Worm (Caenorhabditis elegans) whole organism, L2 larva: ENCODE results near the gene dph-3.

Experiments
- C34F6.9 ChIP-seq: fragments of 150-350 bp; optimal IDR thresholded peaks from 2 replicates; lab custom pipeline; 2014; ENCODE audit warnings: missing biosample characterization, missing genetic modification characterization
- F13H6.1 ChIP-seq: sonication (generic microtip); optimal IDR thresholded peaks from 2 replicates; lab custom pipeline; 2016; ENCODE audit warnings: missing genetic modification characterization, missing compliant biosample characterization
- R02D3.7 ChIP-seq: fragments of 150-350 bp; optimal IDR thresholded peaks from 2 replicates; lab custom pipeline; 2014; ENCODE audit warnings: missing biosample characterization, missing genetic modification characterization
- Y55F3AM.14 ChIP-seq: fragments of 200-800 bp; sonication (Bioruptor generic); optimal IDR thresholded peaks from 2 replicates; lab custom pipeline; 2018; ENCODE audit warnings: mild to moderate bottlenecking, missing genetic modification characterization, missing compliant biosample characterization
- ZK546.5 ChIP-seq: sonication (generic microtip); optimal IDR thresholded peaks from 2 replicates; lab custom pipeline; 2017; ENCODE audit warnings: missing biosample characterization, missing genetic modification characterization
- alr-1 ChIP-seq: fragments of 150-350 bp; optimal IDR thresholded peaks from 2 replicates; lab custom pipeline; 2014; ENCODE audit warnings: missing biosample characterization, missing genetic modification characterization
- aly-2 ChIP-seq: fragments of 150-350 bp; optimal IDR thresholded peaks from 2 replicates; lab custom pipeline; 2014; ENCODE audit warnings: missing biosample characterization, missing genetic modification characterization
- blmp-1 ChIP-seq: sonication (generic microtip); optimal IDR thresholded peaks from 2 replicates; lab custom pipeline; 2017; ENCODE audit warnings: missing genetic modification characterization, mild to moderate bottlenecking, missing compliant biosample characterization, antibody characterized with exemption, moderate library complexity; ENCODE audit not compliant: insufficient read depth
- ceh-16 ChIP-seq: fragments of 150-350 bp; optimal IDR thresholded peaks from 2 replicates; lab custom pipeline; 2014; ENCODE audit warnings: missing biosample characterization, missing genetic modification characterization
- crh-2 ChIP-seq: sonication (generic microtip); optimal IDR thresholded peaks from 2 replicates; lab custom pipeline; 2017; ENCODE audit warnings: missing biosample characterization, missing genetic modification characterization
- dmd-4 ChIP-seq: sonication (generic microtip); optimal IDR thresholded peaks from 2 replicates; lab custom pipeline; 2017; ENCODE audit warnings: missing biosample characterization, missing genetic modification characterization
- egl-27 ChIP-seq: sonication (generic microtip); optimal IDR thresholded peaks from 3 replicates; lab custom pipeline; 2017; ENCODE audit warnings: missing biosample characterization, missing genetic modification reagents, missing genetic modification characterization
- elt-1 ChIP-seq: fragments of 150-350 bp; optimal IDR thresholded peaks from 2 replicates; lab custom pipeline; 2014; ENCODE audit warnings: missing biosample characterization, missing genetic modification characterization
- fos-1 ChIP-seq: fragments of 150-350 bp; optimal IDR thresholded peaks from 2 replicates; lab custom pipeline; 2014; ENCODE audit warnings: missing biosample characterization, missing genetic modification characterization
- lin-11 ChIP-seq: fragments of 150-350 bp; sonication (generic microtip); optimal IDR thresholded peaks from 2 replicates; lab custom pipeline; 2014; ENCODE audit warnings: missing biosample characterization, missing genetic modification characterization, inconsistent platforms, mixed read lengths
- lin-39 ChIP-seq: fragments of 150-350 bp; optimal IDR thresholded peaks from 2 replicates; lab custom pipeline; 2014; ENCODE audit warnings: missing biosample characterization, missing genetic modification reagents, missing genetic modification characterization
- lsy-2 ChIP-seq, 2 experiments: fragments of 150-350 bp in 1 of 2; sonication (generic microtip) in 1 of 2; optimal IDR thresholded peaks; 2 replicates each; lab custom pipeline; 2014 to 2017; ENCODE audit warnings: missing biosample characterization in 2 of 2, missing genetic modification characterization in 2 of 2
- mab-5 ChIP-seq: fragments of 150-350 bp; optimal IDR thresholded peaks from 2 replicates; lab custom pipeline; 2014; ENCODE audit warnings: missing biosample characterization, missing genetic modification characterization
- mbf-1 ChIP-seq: sonication (generic microtip); optimal IDR thresholded peaks from 2 replicates; lab custom pipeline; 2017; ENCODE audit warnings: missing biosample characterization, missing genetic modification characterization
- mdl-1 ChIP-seq, 2 experiments: fragments of 150-350 bp in 1 of 2; sonication (generic microtip) in 1 of 2; optimal IDR thresholded peaks; 2 replicates each; lab custom pipeline; 2017; ENCODE audit warnings: missing biosample characterization in 2 of 2, missing genetic modification characterization in 2 of 2
- nhr-12 ChIP-seq: fragments of 150-350 bp; optimal IDR thresholded peaks from 2 replicates; lab custom pipeline; 2014; ENCODE audit warnings: missing biosample characterization, missing genetic modification characterization
- nhr-129 ChIP-seq: fragments of 150-350 bp; optimal IDR thresholded peaks from 2 replicates; lab custom pipeline; 2014; ENCODE audit warnings: missing biosample characterization, missing genetic modification characterization
- nhr-21 ChIP-seq: fragments of 150-350 bp; optimal IDR thresholded peaks from 2 replicates; lab custom pipeline; 2014; ENCODE audit warnings: missing biosample characterization, missing genetic modification characterization
- nhr-25 ChIP-seq: fragments of 150-350 bp; sonication (generic microtip); optimal IDR thresholded peaks from 3 replicates; lab custom pipeline; 2014; ENCODE audit warnings: missing biosample characterization, missing genetic modification characterization
- nhr-77 ChIP-seq: fragments of 150-350 bp; optimal IDR thresholded peaks from 2 replicates; lab custom pipeline; 2014; ENCODE audit warnings: missing biosample characterization, missing genetic modification characterization
- sem-4 ChIP-seq: fragments of 150-350 bp; optimal IDR thresholded peaks from 2 replicates; lab custom pipeline; 2014; ENCODE audit warnings: missing biosample characterization, missing genetic modification reagents, missing genetic modification characterization
- sma-3 ChIP-seq: sonication (generic microtip); optimal IDR thresholded peaks from 2 replicates; lab custom pipeline; 2016; ENCODE audit warnings: missing genetic modification reagents, missing genetic modification characterization, missing compliant biosample characterization
- sma-9 ChIP-seq, 2 experiments: fragments of 150-350 bp in 1 of 2; sonication (generic microtip) in 1 of 2; optimal IDR thresholded peaks; 2 replicates each; lab custom pipeline; 2014 to 2016; ENCODE audit warnings: missing genetic modification characterization in 2 of 2, mild to moderate bottlenecking in 1 of 2, missing biosample characterization in 1 of 2, missing compliant biosample characterization in 1 of 2, missing genetic modification reagents in 1 of 2, moderate library complexity in 1 of 2
- unc-55 ChIP-seq: fragments of 150-350 bp; sonication (generic microtip); optimal IDR thresholded peaks from 3 replicates; lab custom pipeline; 2014; ENCODE audit warnings: missing biosample characterization, missing genetic modification reagents, missing genetic modification characterization
- unc-62 ChIP-seq: fragments of 150-350 bp; optimal IDR thresholded peaks from 2 replicates; lab custom pipeline; 2014; ENCODE audit warnings: missing biosample characterization, missing genetic modification reagents, missing genetic modification characterization
- zag-1 ChIP-seq: fragments of 150-350 bp; optimal IDR thresholded peaks from 2 replicates; lab custom pipeline; 2014; ENCODE audit warnings: missing biosample characterization, missing genetic modification characterization
- ztf-11 ChIP-seq: sonication (generic microtip); optimal IDR thresholded peaks from 2 replicates; lab custom pipeline; 2017; ENCODE audit warnings: missing biosample characterization, missing genetic modification characterization

The dph-3 gene

ce11 chrIV:9718396-9718795, 11.4 kb downstream of the dph-3 start (continued):
- TF ChIP-seq mab-5 (tag; lab: Kevin White, UChicago), result peak; percentile 5
- peak; percentile 67 for TF ChIP-seq unc-55 (GFP tag; lab: Kevin White, UChicago)
- TF ChIP-seq ztf-11 (tag; lab: Kevin White, UChicago), result no peak
- peak; percentile 92 for TF ChIP-seq sma-9 (GFP tag; optimal IDR thresholded peaks at IDR 0.05; lab: Kevin White, UChicago)
- no peak for TF ChIP-seq sma-9 (tag; optimal IDR thresholded peaks at IDR 0.05; lab: Kevin White, UChicago)
- TF ChIP-seq fos-1 (tag; lab: Kevin White, UChicago), result peak; percentile 92
- TF ChIP-seq sma-3, result peak; percentile 67
- TF ChIP-seq C34F6.9 (tag; lab: Kevin White, UChicago), result peak; percentile 83
- TF ChIP-seq R02D3.7 (tag; lab: Kevin White, UChicago), result no peak
- TF ChIP-seq blmp-1 (tag; lab: Kevin White, UChicago), result peak; percentile 49

ce11 chrIV:9723185-9723584, 16.2 kb downstream of the dph-3 start:
- TF ChIP-seq ZK546.5 (tag; lab: Kevin White, UChicago), result no peak
- no peak for TF ChIP-seq alr-1
- no peak for TF ChIP-seq R02D3.7 (tag; lab: Kevin White, UChicago)
- TF ChIP-seq nhr-77 (tag; lab: Kevin White, UChicago), result no peak
- no peak for TF ChIP-seq C34F6.9 (tag; lab: Kevin White, UChicago)
- peak; percentile 64 for TF ChIP-seq sma-9 (GFP tag; optimal IDR thresholded peaks at IDR 0.05; lab: Kevin White, UChicago)
- no peak for TF ChIP-seq sma-9 (tag; optimal IDR thresholded peaks at IDR 0.05; lab: Kevin White, UChicago)
- no peak for TF ChIP-seq nhr-12 (tag; lab: Kevin White, UChicago)
- TF ChIP-seq nhr-129 (tag; lab: Kevin White, UChicago), result no peak
- TF ChIP-seq nhr-21 (tag; lab: Kevin White, UChicago), result no peak
- TF ChIP-seq lsy-2 (tag; optimal IDR thresholded peaks at IDR 0.05; lab: Kevin White, UChicago), result no peak
- peak; percentile 41 for TF ChIP-seq nhr-25
- TF ChIP-seq fos-1 (tag; lab: Kevin White, UChicago), result no peak
- TF ChIP-seq lin-39, result no peak
- no peak for TF ChIP-seq aly-2
- TF ChIP-seq unc-55 (GFP tag; lab: Kevin White, UChicago), result no peak
- no peak for TF ChIP-seq mdl-1 (tag; optimal IDR thresholded peaks at IDR 0.05; lab: Kevin White, UChicago)
- TF ChIP-seq ceh-16 (tag; lab: Kevin White, UChicago), result no peak
- no peak for TF ChIP-seq lin-11
- TF ChIP-seq elt-1 (tag; lab: Kevin White, UChicago), result peak; percentile 55

- TF ChIP-seq sma-3 (no peak), sem-4 (tag; lab: Kevin White, UChicago) (no peak), lin-39 (no peak), zag-1 (tag; lab: Kevin White, UChicago) (no peak), blmp-1 (tag; lab: Kevin White, UChicago) (no peak), lin-11 (no peak)
Observed at ce11 chrIV:9724948-9725347, 18.0 kb downstream of the dph-3 start, which contains the start of the genes nhr-138 and C28D4.18. Gene nhr-138 (plus strand): TSS chrIV:9725251. Gene C28D4.18 (plus strand): TSS chrIV:9725280.

ce11 chrIV:9725468-9725985, 18.6 kb downstream of the dph-3 start:
- TF ChIP-seq lsy-2 (tag; optimal IDR thresholded peaks at IDR 0.05; lab: Kevin White, UChicago) (peak in 1 of 2 experiments; percentile 29), nhr-21 (tag; lab: Kevin White, UChicago) (peak; percentile 47), egl-27 (no peak), nhr-12 (tag; lab: Kevin White, UChicago) (no peak), sma-9 (GFP tag; optimal IDR thresholded peaks at IDR 0.05; lab: Kevin White, UChicago) (peak; percentile 4), sma-9 (tag; optimal IDR thresholded peaks at IDR 0.05; lab: Kevin White, UChicago) (no peak), unc-62 (GFP tag; lab: Kevin White, UChicago) (no peak), mdl-1 (tag; optimal IDR thresholded peaks at IDR 0.05; lab: Kevin White, UChicago) (no peak)
- TF ChIP-seq, all 48 proteins: peak for 3

- TF ChIP-seq dmd-4 (tag; lab: Kevin White, UChicago) (no peak), egl-27 (no peak), Y55F3AM.14 (no peak), aly-2 (no peak), lin-39 (no peak), F13H6.1 (tag; lab: Kevin White, UChicago) (no peak), lin-11 (no peak), ZK546.5 (tag; lab: Kevin White, UChicago) (no peak), crh-2 (tag; lab: Kevin White, UChicago) (no peak), nhr-12 (tag; lab: Kevin White, UChicago) (no peak), unc-55 (GFP tag; lab: Kevin White, UChicago) (no peak), mbf-1 (tag; lab: Kevin White, UChicago) (no peak)
Observed at ce11 chrIV:9727217-9727616, 20.3 kb downstream of the dph-3 start.
